Fruit fly (Drosophila melanogaster) whole organism, prepupa: ENCODE data around the gene CG13047.

ENCODE experiments used
- CG10631 ChIP-seq: fragments of 200-800 bp; sonication (Bioruptor generic); optimal IDR thresholded peaks from 2 replicates; lab custom pipeline; 2016; ENCODE audit warnings: missing biosample characterization, missing genetic modification characterization
- CG10669 ChIP-seq: fragments of 200-800 bp; sonication (Bioruptor generic); optimal IDR thresholded peaks from 3 replicates; lab custom pipeline; 2018; ENCODE audit warnings: missing biosample characterization, mild to moderate bottlenecking, missing genetic modification characterization, moderate library complexity
- CG11294 ChIP-seq: fragments of 200-800 bp; sonication (Bioruptor generic); IDR thresholded peaks from 2 replicates; pipeline ENCODE4 v1.3.6; 2022; ENCODE audit warnings: missing biosample characterization, missing genetic modification characterization
- CG11762 ChIP-seq: fragments of 200-800 bp; sonication (Bioruptor generic); optimal IDR thresholded peaks from 3 replicates; lab custom pipeline; 2016; ENCODE audit warnings: missing biosample characterization, missing genetic modification characterization; ENCODE audit not compliant: insufficient read depth
- CG11902 ChIP-seq: fragments of 200-800 bp; sonication (Bioruptor generic); optimal IDR thresholded peaks from 3 replicates; lab custom pipeline; 2016; ENCODE audit warnings: missing biosample characterization, missing genetic modification characterization
- CG15336 ChIP-seq: fragments of 200-800 bp; sonication (Bioruptor generic); IDR thresholded peaks from 2 replicates; pipeline ENCODE4 v1.3.6; 2022; ENCODE audit warnings: missing biosample characterization, missing genetic modification characterization
- CG1621 ChIP-seq: fragments of 200-800 bp; sonication (Bioruptor generic); optimal IDR thresholded peaks from 3 replicates; lab custom pipeline; 2018; ENCODE audit warnings: missing biosample characterization, mild to moderate bottlenecking, missing genetic modification characterization
- CG3032 ChIP-seq: fragments of 200-800 bp; optimal IDR thresholded peaks from 2 replicates; lab custom pipeline; 2019; ENCODE audit warnings: missing biosample characterization, mild to moderate bottlenecking, missing genetic modification characterization, moderate library complexity
- CG31627 ChIP-seq: fragments of 200-800 bp; sonication (Bioruptor generic); optimal IDR thresholded peaks from 3 replicates; lab custom pipeline; 2016; ENCODE audit warnings: missing biosample characterization, missing genetic modification characterization
- CG32006 ChIP-seq: fragments of 200-800 bp; sonication (Bioruptor generic); optimal IDR thresholded peaks from 3 replicates; lab custom pipeline; 2017; ENCODE audit warnings: missing biosample characterization, mild to moderate bottlenecking, missing genetic modification characterization
- CG34406 ChIP-seq: fragments of 200-800 bp; sonication (Bioruptor generic); optimal IDR thresholded peaks from 3 replicates; lab custom pipeline; 2016; ENCODE audit warnings: missing biosample characterization, missing genetic modification characterization
- CG3919 ChIP-seq: fragments of 200-800 bp; sonication (Bioruptor generic); optimal IDR thresholded peaks from 3 replicates; lab custom pipeline; 2016; ENCODE audit warnings: missing biosample characterization, missing genetic modification characterization
- CG4318 ChIP-seq: fragments of 200-800 bp; sonication (Bioruptor generic); optimal IDR thresholded peaks from 3 replicates; lab custom pipeline; 2017; ENCODE audit warnings: missing biosample characterization, mild to moderate bottlenecking, missing genetic modification characterization
- CG6163 ChIP-seq: fragments of 200-800 bp; sonication (Bioruptor generic); IDR thresholded peaks from 3 replicates; pipeline ENCODE4 v1.3.6; 2022; ENCODE audit warnings: missing biosample characterization, missing genetic modification characterization
- CG6276 ChIP-seq: fragments of 200-800 bp; sonication (Bioruptor generic); optimal IDR thresholded peaks from 2 replicates; lab custom pipeline; 2017; ENCODE audit warnings: missing biosample characterization, mild to moderate bottlenecking, missing genetic modification characterization
- CG6792 ChIP-seq: fragments of 200-800 bp; sonication (Bioruptor generic); optimal IDR thresholded peaks from 3 replicates; lab custom pipeline; 2016; ENCODE audit warnings: missing biosample characterization, missing genetic modification characterization
- CG6808 ChIP-seq: fragments of 200-800 bp; sonication (Bioruptor generic); optimal IDR thresholded peaks from 3 replicates; lab custom pipeline; 2017; ENCODE audit warnings: missing biosample characterization, missing genetic modification characterization, mild to moderate bottlenecking, moderate library complexity, missing genetic modification reagents
- CG6854 ChIP-seq: fragments of 200-800 bp; sonication (Bioruptor generic); optimal IDR thresholded peaks from 2 replicates; lab custom pipeline; 2017; ENCODE audit warnings: missing biosample characterization, mild to moderate bottlenecking, missing genetic modification characterization
- CG7368 ChIP-seq: fragments of 200-800 bp; sonication (Bioruptor generic); optimal IDR thresholded peaks from 3 replicates; lab custom pipeline; 2016; ENCODE audit warnings: missing biosample characterization, missing genetic modification characterization
- CG8119 ChIP-seq: fragments of 200-800 bp; sonication (Bioruptor generic); IDR thresholded peaks from 3 replicates; pipeline ENCODE4 v1.3.6; 2022; ENCODE audit warnings: missing biosample characterization, missing genetic modification characterization
- CG8319 ChIP-seq: fragments of 200-800 bp; sonication (Bioruptor generic); optimal IDR thresholded peaks from 3 replicates; lab custom pipeline; 2016; ENCODE audit warnings: missing biosample characterization, missing genetic modification characterization
- CG8632 ChIP-seq: fragments of 200-800 bp; sonication (Bioruptor generic); optimal IDR thresholded peaks from 3 replicates; lab custom pipeline; 2016; ENCODE audit warnings: missing biosample characterization, missing genetic modification characterization
- CG9139 ChIP-seq: fragments of 200-800 bp; sonication (Bioruptor generic); optimal IDR thresholded peaks from 3 replicates; lab custom pipeline; 2017; ENCODE audit warnings: missing biosample characterization, mild to moderate bottlenecking, missing genetic modification characterization
- Eip78C ChIP-seq: fragments of 200-800 bp; sonication (Bioruptor generic); peaks from one replicate; lab custom pipeline; 2016; ENCODE audit warnings: missing biosample characterization, missing genetic modification characterization
- Eip93F ChIP-seq: fragments of 200-800 bp; sonication (Bioruptor generic); optimal IDR thresholded peaks from 2 replicates; lab custom pipeline; 2016; ENCODE audit warnings: missing biosample characterization, mild to moderate bottlenecking, missing genetic modification characterization
- Ets96B ChIP-seq: fragments of 200-800 bp; optimal IDR thresholded peaks from 2 replicates; lab custom pipeline; 2019; ENCODE audit warnings: missing biosample characterization, mild to moderate bottlenecking, missing genetic modification characterization, moderate library complexity
- Gug ChIP-seq: fragments of 200-800 bp; sonication (Bioruptor generic); IDR thresholded peaks from 2 replicates; pipeline ENCODE4 v1.3.6; 2022; ENCODE audit warnings: missing biosample characterization, missing genetic modification characterization
- Hr38 ChIP-seq: sonication (Bioruptor generic); optimal IDR thresholded peaks from 2 replicates; lab custom pipeline; 2016; ENCODE audit warnings: missing biosample characterization, missing genetic modification characterization
- Hr4 ChIP-seq: fragments of 200-800 bp; sonication (Bioruptor generic); optimal IDR thresholded peaks from 3 replicates; lab custom pipeline; 2016; ENCODE audit warnings: missing biosample characterization, missing genetic modification characterization
- Lpt ChIP-seq: fragments of 200-800 bp; sonication (Bioruptor generic); optimal IDR thresholded peaks from 3 replicates; lab custom pipeline; 2016; ENCODE audit warnings: missing biosample characterization, missing genetic modification characterization
- Met ChIP-seq: fragments of 200-800 bp; sonication (Bioruptor generic); optimal IDR thresholded peaks from 3 replicates; lab custom pipeline; 2016; ENCODE audit warnings: missing biosample characterization, missing genetic modification characterization
- OdsH ChIP-seq: fragments of 200-800 bp; sonication (Bioruptor generic); optimal IDR thresholded peaks from 3 replicates; lab custom pipeline; 2016; ENCODE audit warnings: missing biosample characterization, missing genetic modification characterization
- Smox ChIP-seq: fragments of 200-800 bp; sonication (Bioruptor generic); optimal IDR thresholded peaks from 3 replicates; lab custom pipeline; 2016; ENCODE audit warnings: missing biosample characterization, missing genetic modification characterization
- Sox102F ChIP-seq: fragments of 200-800 bp; sonication (Bioruptor generic); optimal IDR thresholded peaks from 2 replicates; lab custom pipeline; 2016; ENCODE audit warnings: missing biosample characterization, mild to moderate bottlenecking, missing genetic modification characterization
- Sox14 ChIP-seq: fragments of 200-800 bp; sonication (Bioruptor generic); optimal IDR thresholded peaks from 3 replicates; lab custom pipeline; 2016; ENCODE audit warnings: missing biosample characterization, missing genetic modification characterization
- Sox15 ChIP-seq: fragments of 200-800 bp; sonication (Bioruptor generic); optimal IDR thresholded peaks from 3 replicates; lab custom pipeline; 2016; ENCODE audit warnings: missing biosample characterization, missing genetic modification characterization
- achi ChIP-seq: fragments of 200-800 bp; sonication (Bioruptor generic); optimal IDR thresholded peaks from 3 replicates; lab custom pipeline; 2016; ENCODE audit warnings: missing biosample characterization, missing genetic modification characterization
- acj6 ChIP-seq: fragments of 200-800 bp; sonication (Bioruptor generic); optimal IDR thresholded peaks from 3 replicates; lab custom pipeline; 2016; ENCODE audit warnings: missing biosample characterization, missing genetic modification characterization
- cyc ChIP-seq: fragments of 200-800 bp; sonication (Bioruptor generic); optimal IDR thresholded peaks from 3 replicates; lab custom pipeline; 2016; ENCODE audit warnings: missing biosample characterization, missing genetic modification characterization
- dac ChIP-seq: fragments of 200-800 bp; sonication (Bioruptor generic); optimal IDR thresholded peaks from 2 replicates; lab custom pipeline; 2017; ENCODE audit warnings: missing biosample characterization, mild to moderate bottlenecking, missing genetic modification characterization
- dsx ChIP-seq: fragments of 200-800 bp; optimal IDR thresholded peaks from 3 replicates; lab custom pipeline; 2019; ENCODE audit warnings: missing biosample characterization, mild to moderate bottlenecking, missing genetic modification characterization, moderate library complexity; ENCODE audit not compliant: poor library complexity, severe bottlenecking
- eg ChIP-seq: fragments of 200-800 bp; sonication (Bioruptor generic); IDR thresholded peaks from 3 replicates; pipeline ENCODE4 v1.3.6; 2022; ENCODE audit warnings: missing biosample characterization, missing genetic modification characterization
- esn ChIP-seq: fragments of 200-800 bp; sonication (Bioruptor generic); optimal IDR thresholded peaks from 2 replicates; lab custom pipeline; 2016; ENCODE audit warnings: missing biosample characterization, mild to moderate bottlenecking, missing genetic modification characterization, moderate library complexity
- fd59A ChIP-seq: fragments of 200-800 bp; sonication (Bioruptor generic); optimal IDR thresholded peaks from 2 replicates; lab custom pipeline; 2017; ENCODE audit warnings: missing biosample characterization, mild to moderate bottlenecking, missing genetic modification characterization, missing genetic modification reagents
- fd85E ChIP-seq: fragments of 200-800 bp; sonication (Bioruptor generic); optimal IDR thresholded peaks from 3 replicates; lab custom pipeline; 2016; ENCODE audit warnings: missing biosample characterization, missing genetic modification characterization
- fkh ChIP-seq: fragments of 200-800 bp; sonication (Bioruptor generic); optimal IDR thresholded peaks from 3 replicates; lab custom pipeline; 2017; ENCODE audit warnings: missing biosample characterization, mild to moderate bottlenecking, missing genetic modification characterization, moderate library complexity
- lz ChIP-seq: fragments of 200-800 bp; sonication (Bioruptor generic); optimal IDR thresholded peaks from 3 replicates; lab custom pipeline; 2016; ENCODE audit warnings: missing biosample characterization, missing genetic modification characterization
- net ChIP-seq: fragments of 200-800 bp; sonication (Bioruptor generic); optimal IDR thresholded peaks from 3 replicates; lab custom pipeline; 2016; ENCODE audit warnings: missing biosample characterization, missing genetic modification characterization
- pdm3 ChIP-seq: fragments of 200-800 bp; sonication (Bioruptor generic); optimal IDR thresholded peaks from 3 replicates; lab custom pipeline; 2016; ENCODE audit warnings: missing biosample characterization, missing genetic modification characterization
- spab ChIP-seq: fragments of 200-800 bp; sonication (Bioruptor generic); optimal IDR thresholded peaks from 2 replicates; lab custom pipeline; 2017; ENCODE audit warnings: missing biosample characterization, mild to moderate bottlenecking, missing genetic modification characterization, missing genetic modification reagents
- svp ChIP-seq: fragments of 200-800 bp; sonication (Bioruptor generic); peaks from one replicate; lab custom pipeline; 2016; ENCODE audit warnings: missing biosample characterization, missing genetic modification characterization
- topi ChIP-seq: fragments of 200-800 bp; sonication (Bioruptor generic); optimal IDR thresholded peaks from 3 replicates; lab custom pipeline; 2016; ENCODE audit warnings: missing biosample characterization, missing genetic modification characterization
- vri ChIP-seq: fragments of 200-800 bp; sonication (Bioruptor generic); optimal IDR thresholded peaks from 3 replicates; lab custom pipeline; 2016; ENCODE audit warnings: missing biosample characterization, mild to moderate bottlenecking, missing genetic modification characterization

Gene CG13047

dm6 chr3L:16286258-16286657, 1.1 kb upstream of the CG13047 start:
- peak; percentile 10 for TF ChIP-seq Smox (GFP tag; lab: Kevin White, UChicago)
- no peak for TF ChIP-seq CG4318 (GFP tag; lab: Kevin White, UChicago)
- TF ChIP-seq vri (GFP tag; lab: Kevin White, UChicago), result peak; percentile 13
- peak; percentile 51 for TF ChIP-seq Sox14
- no peak for TF ChIP-seq fd85E (GFP tag; lab: Kevin White, UChicago)
- no peak for TF ChIP-seq Gug (GFP tag; lab: Robert Waterston, UW)
- peak; percentile 44; the same call in 1 of the 3 replicates for TF ChIP-seq CG6163 (GFP tag; lab: Robert Waterston, UW)
- no peak for TF ChIP-seq CG15336
- TF ChIP-seq CG6808 (GFP tag; lab: Kevin White, UChicago), result peak; percentile 77
- TF ChIP-seq CG10631 (GFP tag; lab: Kevin White, UChicago), result peak; percentile 54
- no peak for TF ChIP-seq Eip93F (GFP tag; lab: Kevin White, UChicago)
- peak; percentile 85 for TF ChIP-seq CG10669 (GFP tag; lab: Kevin White, UChicago)
- TF ChIP-seq lz, result peak; percentile 24
- peak; percentile 67 for TF ChIP-seq CG8632
- peak; percentile 12 for TF ChIP-seq Sox102F (GFP tag; lab: Kevin White, UChicago)
- peak; percentile 93 for TF ChIP-seq Eip78C (GFP tag; lab: Kevin White, UChicago)
- no peak for TF ChIP-seq Hr4 (GFP tag; lab: Kevin White, UChicago)
- peak; percentile 37 for TF ChIP-seq esn
- TF ChIP-seq CG6792 (GFP tag; lab: Kevin White, UChicago), result peak; percentile 64
- TF ChIP-seq CG8119 (GFP tag; lab: Robert Waterston, UW), result no peak
- TF ChIP-seq CG6854, result no peak
- no peak for TF ChIP-seq Lpt (GFP tag; lab: Kevin White, UChicago)
- TF ChIP-seq pdm3 (GFP tag; lab: Kevin White, UChicago), result peak; percentile 64
- peak; percentile 50 for TF ChIP-seq net (GFP tag; lab: Kevin White, UChicago)
- TF ChIP-seq dac (GFP tag; lab: Kevin White, UChicago), result no peak
- TF ChIP-seq CG31627 (GFP tag; lab: Kevin White, UChicago), result peak; percentile 4
- TF ChIP-seq svp (GFP tag; lab: Kevin White, UChicago), result peak; percentile 39
- peak; percentile 79 for TF ChIP-seq fd59A (GFP tag; lab: Kevin White, UChicago)
- no peak for TF ChIP-seq Hr38 (GFP tag; lab: Kevin White, UChicago)
- no peak for TF ChIP-seq CG6276 (GFP tag; lab: Kevin White, UChicago)
- TF ChIP-seq topi, result peak; percentile 35
- TF ChIP-seq cyc (GFP tag; lab: Kevin White, UChicago), result peak; percentile 3
- TF ChIP-seq CG8319 (GFP tag; lab: Kevin White, UChicago), result peak; percentile 38
- TF ChIP-seq acj6 (GFP tag; lab: Kevin White, UChicago), result peak; percentile 64
- peak; percentile 39 for TF ChIP-seq Sox15 (GFP tag; lab: Kevin White, UChicago)
- peak; percentile 19 for TF ChIP-seq Met (GFP tag; lab: Kevin White, UChicago)
- peak; percentile 78 for TF ChIP-seq spab (GFP tag; lab: Kevin White, UChicago)
- TF ChIP-seq fkh (GFP tag; lab: Kevin White, UChicago), result no peak
- peak; percentile 78 for TF ChIP-seq CG1621 (tag; lab: Kevin White, UChicago)
- peak; percentile 46 for TF ChIP-seq OdsH (GFP tag; lab: Kevin White, UChicago)
- TF ChIP-seq CG11762, result peak; percentile 8
- TF ChIP-seq achi (GFP tag; lab: Kevin White, UChicago), result peak; percentile 53
- TF ChIP-seq CG7368, result peak; percentile 43
- peak; percentile 85 for TF ChIP-seq CG3032
- TF ChIP-seq CG3919, result peak; percentile 55
- peak; percentile 9 for TF ChIP-seq CG32006 (GFP tag; lab: Kevin White, UChicago)
- TF ChIP-seq eg, result no peak
- peak; percentile 17 for TF ChIP-seq CG11902
- TF ChIP-seq Ets96B (tag; lab: Kevin White, UChicago), result peak; percentile 87
- TF ChIP-seq dsx (GFP tag; lab: Kevin White, UChicago), result peak; percentile 77
- TF ChIP-seq CG9139 (GFP tag; lab: Kevin White, UChicago), result peak; percentile 47
- no peak for TF ChIP-seq CG11294
- TF ChIP-seq CG34406, result peak; percentile 58
